Fruit fly (Drosophila melanogaster): ENCODE measurements around the gene CG9701.

Gene CG9701

DNA sequence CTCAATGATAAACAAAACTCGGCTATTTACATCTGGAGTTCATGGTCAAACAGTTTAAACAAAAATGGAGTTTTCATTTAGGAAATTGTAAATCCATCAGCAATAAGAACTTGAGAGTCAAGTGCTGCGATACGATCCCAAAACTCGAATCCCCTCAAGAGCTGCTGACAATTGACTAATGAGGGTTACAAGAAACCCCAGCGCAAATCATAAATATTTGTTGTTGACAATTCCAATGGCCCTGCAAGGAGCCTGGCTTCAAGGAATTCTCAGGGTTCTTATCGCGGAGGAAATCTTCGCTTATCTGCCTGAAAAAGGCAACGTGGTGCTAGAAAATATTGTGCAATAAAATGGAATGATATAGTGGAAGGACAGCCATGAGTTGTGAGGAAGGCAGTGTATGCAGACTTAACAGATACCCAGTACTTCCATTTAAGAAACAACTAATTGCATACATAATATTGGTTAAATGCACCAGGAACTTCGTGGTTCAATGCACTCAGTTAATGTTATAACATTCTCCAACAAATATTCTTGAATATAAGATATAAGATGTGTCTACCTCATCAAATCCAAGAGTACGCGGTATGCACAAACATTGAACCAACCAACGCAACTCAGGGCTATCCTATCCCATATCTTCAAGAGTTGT lies 34.8 kb downstream of the CG9701 start:
- no peak for TF ChIP-seq CG32264 (GFP tag; optimal IDR thresholded peaks at IDR 0.05)
- TF ChIP-seq rgr (GFP tag; optimal IDR thresholded peaks at IDR 0.05): no peak
- TF ChIP-seq Sp1 (GFP tag; optimal IDR thresholded peaks at IDR 0.05): no peak
- no peak for TF ChIP-seq dmrt93B (GFP tag; optimal IDR thresholded peaks at IDR 0.05)
- TF ChIP-seq OdsH (GFP tag; optimal IDR thresholded peaks at IDR 0.05): no peak
- TF ChIP-seq sv (GFP tag; optimal IDR thresholded peaks at IDR 0.05): no peak
- no peak for TF ChIP-seq Dif (GFP tag; optimal IDR thresholded peaks at IDR 0.05; ENCODE audit: partially characterized antibody)
- TF ChIP-seq usp (GFP tag; optimal IDR thresholded peaks at IDR 0.05): no peak
- TF ChIP-seq N (GFP tag; optimal IDR thresholded peaks at IDR 0.05): no peak
- TF ChIP-seq foxo (GFP tag; optimal IDR thresholded peaks at IDR 0.05): no peak
- no peak for TF ChIP-seq woc (GFP tag; optimal IDR thresholded peaks at IDR 0.05)
- TF ChIP-seq Abd-B (GFP tag; optimal IDR thresholded peaks at IDR 0.05): no peak
- no peak for TF ChIP-seq dsf (GFP tag; optimal IDR thresholded peaks at IDR 0.05; ENCODE audit: borderline replicate concordance)
- TF ChIP-seq Hr78 (GFP tag; optimal IDR thresholded peaks at IDR 0.05): no peak
- TF ChIP-seq sage (GFP tag; optimal IDR thresholded peaks at IDR 0.05): no peak
- TF ChIP-seq CrebA (GFP tag; optimal IDR thresholded peaks at IDR 0.05; ENCODE audit: borderline replicate concordance): no peak
- no peak for TF ChIP-seq lola (GFP tag; optimal IDR thresholded peaks at IDR 0.05)
- no peak for TF ChIP-seq fru (GFP tag; optimal IDR thresholded peaks at IDR 0.05)

DNA sequence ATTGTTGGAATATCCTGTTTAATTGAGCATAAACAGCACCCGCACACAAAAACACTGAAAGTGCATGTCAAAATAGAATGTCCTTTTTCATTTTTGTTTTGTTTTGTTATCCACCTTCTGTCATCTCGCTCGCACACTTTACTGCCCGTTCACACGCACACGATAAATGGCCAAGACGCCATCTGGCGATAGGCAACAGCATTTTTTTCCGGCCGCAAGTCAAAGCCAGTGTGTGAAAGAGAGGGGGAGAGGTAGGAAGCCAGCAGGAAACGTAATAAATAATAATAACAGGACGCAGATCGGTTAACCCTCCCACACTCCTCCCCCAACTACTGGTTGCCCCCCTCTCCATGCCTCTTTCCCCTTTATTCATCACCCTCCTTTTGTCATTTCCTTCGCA lies 36.5 kb downstream of the CG9701 start:
- peak; percentile 6 for TF ChIP-seq CG9705 (GFP tag; optimal IDR thresholded peaks at IDR 0.05)
- TF ChIP-seq psq (GFP tag; optimal IDR thresholded peaks at IDR 0.05): peak; percentile 92
- no peak for TF ChIP-seq Dfd (GFP tag; optimal IDR thresholded peaks at IDR 0.05)
- no peak for TF ChIP-seq pan (optimal IDR thresholded peaks at IDR 0.05)

DNA sequence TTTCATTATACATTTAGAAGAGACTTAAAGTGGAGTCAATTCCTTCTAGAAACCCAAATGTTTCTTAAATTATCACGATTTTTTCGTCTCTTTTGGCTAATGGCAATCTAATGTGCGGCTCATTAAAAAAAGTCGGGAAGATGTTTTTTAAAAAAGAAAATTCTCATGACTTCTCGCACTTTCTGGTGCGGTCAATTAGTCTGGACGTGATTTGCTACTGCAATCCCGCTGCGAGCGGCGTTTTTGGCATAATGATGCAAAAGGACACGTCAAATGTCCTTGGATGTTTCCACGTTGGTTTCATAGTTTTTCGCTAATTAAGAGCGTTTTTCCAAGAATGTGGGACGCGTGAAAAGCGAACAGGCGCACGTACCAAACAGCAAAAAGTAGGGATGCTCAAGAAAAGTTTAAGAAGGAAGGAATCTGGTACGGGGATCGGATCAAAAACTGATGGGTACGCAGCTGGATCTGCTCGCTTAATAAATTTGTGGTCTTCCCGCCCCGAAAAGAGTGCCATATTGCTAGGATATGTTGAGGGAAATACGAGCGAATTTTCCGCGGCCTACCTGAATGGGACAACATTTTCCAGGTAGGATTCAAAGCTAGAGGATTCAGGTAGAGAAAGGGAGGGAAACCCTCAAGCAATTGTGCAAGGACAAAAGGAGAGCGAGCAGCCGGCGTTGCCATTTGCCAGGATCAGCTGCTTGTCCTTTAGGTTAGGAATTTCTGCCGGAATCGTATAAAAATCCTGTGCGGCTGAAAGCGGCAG lies 39.6 kb downstream of the CG9701 start:
- TF ChIP-seq CG9705 (GFP tag; optimal IDR thresholded peaks at IDR 0.05) (no peak), sv (GFP tag; optimal IDR thresholded peaks at IDR 0.05) (no peak), brk (GFP tag; optimal IDR thresholded peaks at IDR 0.05) (no peak), OdsH (GFP tag; optimal IDR thresholded peaks at IDR 0.05) (no peak), N (GFP tag; optimal IDR thresholded peaks at IDR 0.05) (no peak), Rel (GFP tag; optimal IDR thresholded peaks at IDR 0.05) (no peak), Rel (tag; optimal IDR thresholded peaks at IDR 0.05) (no peak), usp (GFP tag; optimal IDR thresholded peaks at IDR 0.05) (no peak), Dif (GFP tag; optimal IDR thresholded peaks at IDR 0.05; ENCODE audit: partially characterized antibody) (no peak), dsf (GFP tag; optimal IDR thresholded peaks at IDR 0.05; ENCODE audit: borderline replicate concordance) (no peak), dmrt93B (GFP tag; optimal IDR thresholded peaks at IDR 0.05) (no peak), fru (GFP tag; optimal IDR thresholded peaks at IDR 0.05) (no peak), jim (GFP tag; optimal IDR thresholded peaks at IDR 0.05) (no peak), Myc (optimal IDR thresholded peaks at IDR 0.05) (no peak)

DNA sequence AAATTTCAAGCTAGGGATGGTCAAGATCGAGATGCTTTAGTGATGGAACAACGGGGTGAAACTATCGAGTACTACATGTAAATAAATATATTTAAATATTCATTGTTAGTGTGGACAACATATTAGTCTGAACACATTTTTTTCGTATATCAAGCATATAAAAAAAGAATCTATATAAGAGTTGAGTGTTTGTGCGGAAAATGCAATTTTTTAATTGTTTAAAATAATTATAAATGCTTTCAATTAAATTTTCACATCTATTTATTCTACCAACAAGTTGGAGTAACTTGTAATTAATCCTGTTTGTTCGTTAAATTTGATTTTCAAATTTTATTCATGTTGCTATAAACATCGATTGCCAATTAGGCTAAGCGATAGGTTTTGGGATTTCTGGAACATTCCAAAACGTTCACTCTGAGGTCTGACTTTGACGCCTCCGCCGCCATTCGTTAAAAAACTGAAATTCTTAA lies 46.4 kb downstream of the CG9701 start, which contains the start of the genes mus302 and CG9705:
Gene mus302, minus strand, starts transcription at position 33 of the 470 bp plus-strand sequence.
Gene CG9705, plus strand, starts transcription at position 397 of the 470 bp plus-strand sequence.
- no peak for TF ChIP-seq GATAd (GFP tag; optimal IDR thresholded peaks at IDR 0.05)
- TF ChIP-seq Rel (GFP tag; optimal IDR thresholded peaks at IDR 0.05): no peak
- TF ChIP-seq Rel (tag; optimal IDR thresholded peaks at IDR 0.05): peak; percentile 4
- no peak for TF ChIP-seq sage (GFP tag; optimal IDR thresholded peaks at IDR 0.05)
- TF ChIP-seq dl (GFP tag; optimal IDR thresholded peaks at IDR 0.05; ENCODE audit: insufficient read depth in 1 of 2, partially characterized antibody in 2 of 2): no peak
- peak; percentile 62 for TF ChIP-seq HLH106 (tag; optimal IDR thresholded peaks at IDR 0.05)
- peak; percentile 34 for TF ChIP-seq Hr83 (GFP tag; optimal IDR thresholded peaks at IDR 0.05; ENCODE audit: poor library complexity, severe bottlenecking)
- TF ChIP-seq lola (GFP tag; optimal IDR thresholded peaks at IDR 0.05): no peak
- TF ChIP-seq woc (GFP tag; optimal IDR thresholded peaks at IDR 0.05): peak; percentile 69
- TF ChIP-seq Sp1 (GFP tag; optimal IDR thresholded peaks at IDR 0.05): peak; percentile 32
- TF ChIP-seq OdsH (GFP tag; optimal IDR thresholded peaks at IDR 0.05): peak; percentile 36
- peak; percentile 26 for TF ChIP-seq dsf (GFP tag; optimal IDR thresholded peaks at IDR 0.05; ENCODE audit: borderline replicate concordance)
- peak; percentile 45 for TF ChIP-seq psq (GFP tag; optimal IDR thresholded peaks at IDR 0.05)
- no peak for TF ChIP-seq tai (GFP tag; optimal IDR thresholded peaks at IDR 0.05)
- TF ChIP-seq pan (optimal IDR thresholded peaks at IDR 0.05): no peak
- no peak for TF ChIP-seq brk (GFP tag; optimal IDR thresholded peaks at IDR 0.05)
- peak; percentile 11 for TF ChIP-seq fru (GFP tag; optimal IDR thresholded peaks at IDR 0.05)
- TF ChIP-seq jim (GFP tag; optimal IDR thresholded peaks at IDR 0.05): no peak
- TF ChIP-seq br (GFP tag; optimal IDR thresholded peaks at IDR 0.05): peak; percentile 17
- TF ChIP-seq foxo (GFP tag; optimal IDR thresholded peaks at IDR 0.05): peak in 1 of 2 experiments; percentile 33
- no peak for TF ChIP-seq Vsx2 (GFP tag; optimal IDR thresholded peaks at IDR 0.05; ENCODE audit: partially characterized antibody)
- TF ChIP-seq Abd-B (GFP tag; optimal IDR thresholded peaks at IDR 0.05): no peak
- no peak for TF ChIP-seq dmrt93B (GFP tag; optimal IDR thresholded peaks at IDR 0.05)
- no peak for TF ChIP-seq CG32264 (GFP tag; optimal IDR thresholded peaks at IDR 0.05)
- peak; percentile 42 for TF ChIP-seq h (GFP tag; optimal IDR thresholded peaks at IDR 0.05)
- TF ChIP-seq usp (GFP tag; optimal IDR thresholded peaks at IDR 0.05): no peak
- TF ChIP-seq CrebA (GFP tag; optimal IDR thresholded peaks at IDR 0.05; ENCODE audit: borderline replicate concordance): no peak
- peak; percentile 37 for TF ChIP-seq rgr (GFP tag; optimal IDR thresholded peaks at IDR 0.05)
- no peak for TF ChIP-seq Mio (GFP tag; optimal IDR thresholded peaks at IDR 0.05)
- TF ChIP-seq Dfd (GFP tag; optimal IDR thresholded peaks at IDR 0.05): no peak
- TF ChIP-seq N (GFP tag; optimal IDR thresholded peaks at IDR 0.05): no peak
- no peak for TF ChIP-seq ey (GFP tag; optimal IDR thresholded peaks at IDR 0.05)
- TF ChIP-seq CG9705 (GFP tag; optimal IDR thresholded peaks at IDR 0.05): peak; percentile 75
- TF ChIP-seq Dif (GFP tag; optimal IDR thresholded peaks at IDR 0.05; ENCODE audit: partially characterized antibody): no peak

Data from whole organism, wandering third instar larva.